Fruit fly (Drosophila melanogaster): ENCODE data around the gene GATAe.

Gene GATAe

DNA sequence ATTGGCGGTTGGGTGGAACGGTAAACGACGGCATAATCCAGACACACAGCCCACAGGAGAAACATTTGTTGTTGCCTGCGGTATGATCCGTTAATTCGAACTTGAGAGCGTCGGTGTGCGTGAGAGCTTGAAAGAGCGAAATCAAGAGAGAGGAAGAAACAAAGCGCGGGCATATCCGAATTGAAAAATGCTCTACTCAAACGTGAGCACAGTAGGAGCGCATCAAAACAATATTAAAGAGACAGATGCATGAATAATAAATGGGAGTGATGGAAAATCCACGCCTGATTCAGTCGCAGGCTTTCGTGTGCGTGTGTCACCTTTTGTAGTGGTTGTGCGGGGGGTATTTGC, 42.4 kb downstream of the GATAe start (continued):
- TF ChIP-seq btn (GFP tag; optimal IDR thresholded peaks at IDR 0.05) (no peak), lab (GFP tag; optimal IDR thresholded peaks at IDR 0.05) (no peak), CG14014 (GFP tag; IDR thresholded peaks at IDR 0.05) (no peak), Six4 (GFP tag; optimal IDR thresholded peaks at IDR 0.05) (no peak), Drgx (GFP tag; IDR thresholded peaks at IDR 0.05) (peak; percentile 65), pum (GFP tag; optimal IDR thresholded peaks at IDR 0.05) (no peak), shn (GFP tag; optimal IDR thresholded peaks at IDR 0.05) (peak; percentile 3), wek (GFP tag; optimal IDR thresholded peaks at IDR 0.05) (no peak), PHDP (tag; optimal IDR thresholded peaks at IDR 0.05) (no peak), CG9932 (GFP tag; IDR thresholded peaks at IDR 0.05) (no peak; the same call in 1 of the 2 replicates), Myb (GFP tag; optimal IDR thresholded peaks at IDR 0.05) (peak; percentile 49), CG3995 (GFP tag; optimal IDR thresholded peaks at IDR 0.05) (no peak), CG42726 (GFP tag; IDR thresholded peaks at IDR 0.05; ENCODE audit: partially characterized antibody) (no peak), CG31224 (GFP tag; IDR thresholded peaks at IDR 0.05) (0 out of 2 replicates have a peak, but pooled peaks have one; percentile 10), CG15269 (tag; optimal IDR thresholded peaks at IDR 0.05) (no peak), odd (GFP tag; optimal IDR thresholded peaks at IDR 0.05) (no peak), CG1832 (GFP tag; optimal IDR thresholded peaks at IDR 0.05) (no peak), CG12942 (GFP tag; optimal IDR thresholded peaks at IDR 0.05) (no peak), knrl (GFP tag; IDR thresholded peaks at IDR 0.05; ENCODE audit: partially characterized antibody) (no peak), chinmo (GFP tag; IDR thresholded peaks at IDR 0.05; ENCODE audit: partially characterized antibody) (0 out of 4 replicates have a peak, but pooled peaks have one; percentile 62), ham (GFP tag; IDR thresholded peaks at IDR 0.05) (no peak), CG3407 (GFP tag; optimal IDR thresholded peaks at IDR 0.05) (no peak), CG4328 (GFP tag; optimal IDR thresholded peaks at IDR 0.05) (no peak), Ssrp (tag; optimal IDR thresholded peaks at IDR 0.05) (no peak), CG13894 (tag; optimal IDR thresholded peaks at IDR 0.05) (no peak), ATbp (GFP tag; optimal IDR thresholded peaks at IDR 0.05) (no peak), Nf-YB (GFP tag; optimal IDR thresholded peaks at IDR 0.05) (no peak), bsh (GFP tag; optimal IDR thresholded peaks at IDR 0.05) (no peak), CG5180 (GFP tag; optimal IDR thresholded peaks at IDR 0.05) (peak; percentile 69), CHES-1-like (GFP tag; optimal IDR thresholded peaks at IDR 0.05) (no peak), Mrtf (GFP tag; IDR thresholded peaks at IDR 0.05) (no peak), Ptx1 (GFP tag; IDR thresholded peaks at IDR 0.05) (0 out of 2 replicates have a peak, but pooled peaks have one; percentile 6), Opbp (GFP tag; IDR thresholded peaks at IDR 0.05; ENCODE audit: partially characterized antibody) (no peak), Aef1 (GFP tag; IDR thresholded peaks at IDR 0.05) (no peak), aop (GFP tag; IDR thresholded peaks at IDR 0.05) (no peak), Trl (optimal IDR thresholded peaks at IDR 0.05) (peak; percentile 69 to 70), Trl (GFP tag; optimal IDR thresholded peaks at IDR 0.05) (no peak), Dll (GFP tag; IDR thresholded peaks at IDR 0.05; ENCODE audit: partially characterized antibody) (no peak), luna (GFP tag; optimal IDR thresholded peaks at IDR 0.05) (no peak), sd (tag; optimal IDR thresholded peaks at IDR 0.05) (no peak), kah (GFP tag; optimal IDR thresholded peaks at IDR 0.05) (no peak), mirr (GFP tag; optimal IDR thresholded peaks at IDR 0.05) (no peak), disco-r (GFP tag; optimal IDR thresholded peaks at IDR 0.05) (no peak), Chrac-16 (GFP tag; optimal IDR thresholded peaks at IDR 0.05) (peak; percentile 17), CG15073 (GFP tag; optimal IDR thresholded peaks at IDR 0.05) (no peak), CG8924 (tag; optimal IDR thresholded peaks at IDR 0.05) (no peak), eyg (GFP tag; optimal IDR thresholded peaks at IDR 0.05) (no peak), Rfx (GFP tag; IDR thresholded peaks at IDR 0.05) (peak; percentile 31; the same call in 1 of the 2 replicates), nau (GFP tag; optimal IDR thresholded peaks at IDR 0.05) (no peak), nom (GFP tag; optimal IDR thresholded peaks at IDR 0.05) (no peak), D19A (tag; optimal IDR thresholded peaks at IDR 0.05) (peak; percentile 99)

Data from whole organism, embryonic.